Fruit fly (Drosophila melanogaster) whole organism, embryonic: ENCODE data around the gene CG1309.

Experiments
- B-H2 ChIP-seq: fragments of 200-800 bp; sonication (Bioruptor generic); optimal IDR thresholded peaks from 2 replicates; lab custom pipeline; 2018; ENCODE audit warnings: missing biosample characterization, mild to moderate bottlenecking, missing genetic modification characterization
- CG11093 ChIP-seq: fragments of 200-800 bp; sonication (Bioruptor generic); IDR thresholded peaks from 3 replicates; pipeline ENCODE4 v1.3.6; 2022; ENCODE audit warnings: missing biosample characterization, missing genetic modification characterization
- CG11560 ChIP-seq: fragments of 200-800 bp; sonication (Bioruptor generic); IDR thresholded peaks from 3 replicates; pipeline ENCODE4 v1.3.6; 2022; ENCODE audit warnings: missing biosample characterization, missing genetic modification characterization
- CG12236 ChIP-seq: fragments of 200-800 bp; sonication (Bioruptor generic); optimal IDR thresholded peaks from 2 replicates; lab custom pipeline; 2016; ENCODE audit warnings: missing biosample characterization, missing genetic modification characterization
- CG13775 ChIP-seq: fragments of 200-800 bp; sonication (Bioruptor generic); optimal IDR thresholded peaks from 3 replicates; lab custom pipeline; 2017; ENCODE audit warnings: missing biosample characterization, mild to moderate bottlenecking, missing genetic modification characterization
- CG15011 ChIP-seq: fragments of 200-800 bp; sonication (Bioruptor generic); optimal IDR thresholded peaks from 3 replicates; lab custom pipeline; 2018; ENCODE audit warnings: missing biosample characterization, mild to moderate bottlenecking, missing genetic modification characterization
- CG1602 ChIP-seq: fragments of 200-800 bp; sonication (Bioruptor generic); optimal IDR thresholded peaks from 3 replicates; lab custom pipeline; 2016; ENCODE audit warnings: missing biosample characterization, missing genetic modification characterization
- CG1603 ChIP-seq: fragments of 200-800 bp; sonication (Bioruptor generic); optimal IDR thresholded peaks from 2 replicates; lab custom pipeline; 2019; ENCODE audit warnings: missing biosample characterization, mild to moderate bottlenecking, missing genetic modification characterization, moderate library complexity
- CG1832 ChIP-seq: fragments of 200-800 bp; sonication (Bioruptor generic); optimal IDR thresholded peaks from 2 replicates; lab custom pipeline; 2017; ENCODE audit warnings: missing biosample characterization, mild to moderate bottlenecking, missing genetic modification characterization, inconsistent platforms
- CG18476 ChIP-seq: fragments of 200-800 bp; sonication (Bioruptor generic); optimal IDR thresholded peaks from 2 replicates; lab custom pipeline; 2016; ENCODE audit warnings: missing biosample characterization, mild to moderate bottlenecking, missing genetic modification characterization
- CG2889 ChIP-seq: fragments of 200-800 bp; sonication (Bioruptor generic); IDR thresholded peaks from 3 replicates; pipeline ENCODE4 v1.3.6; 2022; ENCODE audit warnings: missing biosample characterization, missing genetic modification characterization
- CG30020 ChIP-seq: fragments of 200-800 bp; optimal IDR thresholded peaks from 2 replicates; lab custom pipeline; 2019; ENCODE audit warnings: missing biosample characterization, mild to moderate bottlenecking, missing genetic modification characterization, moderate library complexity
- CG3726 ChIP-seq: fragments of 200-800 bp; sonication (Bioruptor generic); IDR thresholded peaks from 3 replicates; pipeline ENCODE4, ENCODE4 v1.3.6; 2022; ENCODE audit warnings: missing biosample characterization, missing genetic modification characterization
- CG4328 ChIP-seq: fragments of 200-800 bp; sonication (Bioruptor generic); optimal IDR thresholded peaks from 3 replicates; lab custom pipeline; 2017; ENCODE audit warnings: missing biosample characterization, missing genetic modification reagents, missing genetic modification characterization
- CG6654 ChIP-seq: fragments of 200-800 bp; sonication (Bioruptor generic); optimal IDR thresholded peaks from 2 replicates; lab custom pipeline; 2017; ENCODE audit warnings: missing biosample characterization, mild to moderate bottlenecking, missing genetic modification characterization
- CG6689 ChIP-seq: fragments of 200-800 bp; sonication (Bioruptor generic); IDR thresholded peaks from 2 replicates; pipeline ENCODE4 v1.3.6; 2022; ENCODE audit warnings: missing biosample characterization, missing genetic modification characterization
- CG7786 ChIP-seq: fragments of 200-800 bp; sonication (Bioruptor generic); optimal IDR thresholded peaks from 2 replicates; lab custom pipeline; 2016; ENCODE audit warnings: missing biosample characterization, missing genetic modification characterization
- CG8765 ChIP-seq: fragments of 200-800 bp; sonication (Bioruptor generic); IDR thresholded peaks from 2 replicates; pipeline ENCODE4 v1.3.6; 2022; ENCODE audit warnings: missing biosample characterization, missing genetic modification characterization
- CG9437 ChIP-seq: fragments of 200-800 bp; sonication (Bioruptor generic); optimal IDR thresholded peaks from 2 replicates; lab custom pipeline; 2018; ENCODE audit warnings: missing biosample characterization, mild to moderate bottlenecking, missing genetic modification characterization
- CG9817 ChIP-seq: fragments of 200-800 bp; sonication (Bioruptor generic); optimal IDR thresholded peaks from 2 replicates; lab custom pipeline; 2018; ENCODE audit warnings: missing biosample characterization, mild to moderate bottlenecking, missing genetic modification characterization, moderate library complexity
- CHES-1-like ChIP-seq: fragments of 200-800 bp; sonication (Bioruptor generic); optimal IDR thresholded peaks from 2 replicates; lab custom pipeline; 2016; ENCODE audit warnings: missing biosample characterization, missing genetic modification characterization
- Camta ChIP-seq: fragments of 200-800 bp; sonication (Bioruptor generic); optimal IDR thresholded peaks from 2 replicates; lab custom pipeline; 2016; ENCODE audit warnings: missing biosample characterization, missing genetic modification characterization
- E2f2 ChIP-seq: fragments of 200-800 bp; sonication (Bioruptor generic); IDR thresholded peaks from 2 replicates; pipeline ENCODE4 v1.3.6; 2022; ENCODE audit warnings: missing biosample characterization, missing genetic modification characterization
- Elba2 ChIP-seq: fragments of 200-800 bp; sonication (Bioruptor generic); optimal IDR thresholded peaks from 3 replicates; lab custom pipeline; 2016; ENCODE audit warnings: missing biosample characterization, missing genetic modification characterization
- GATAe ChIP-seq: fragments of 200-800 bp; sonication (Bioruptor generic); conservative IDR thresholded peaks from 2 replicates; pipeline ENCODE4 v1.3.6; 2022; ENCODE audit warnings: missing biosample characterization, missing genetic modification characterization
- Jarid2 ChIP-seq: fragments of 200-800 bp; sonication (Bioruptor generic); optimal IDR thresholded peaks from 3 replicates; lab custom pipeline; 2017; ENCODE audit warnings: mild to moderate bottlenecking, missing biosample characterization, missing genetic modification reagents, missing genetic modification characterization
- NC2β ChIP-seq: fragments of 200-800 bp; sonication (Bioruptor generic); optimal IDR thresholded peaks from 2 replicates; lab custom pipeline; 2016; ENCODE audit warnings: missing biosample characterization, missing genetic modification characterization
- Neu2 ChIP-seq: fragments of 200-800 bp; sonication (Bioruptor generic); optimal IDR thresholded peaks from 3 replicates; lab custom pipeline; 2016; ENCODE audit warnings: missing biosample characterization, missing genetic modification characterization, borderline replicate concordance
- Poxn ChIP-seq: fragments of 200-800 bp; sonication (Bioruptor generic); IDR thresholded peaks from 2 replicates; pipeline ENCODE4 v1.3.6; 2022; ENCODE audit warnings: missing biosample characterization, missing genetic modification characterization
- YL-1 ChIP-seq: fragments of 200-800 bp; sonication (Bioruptor generic); optimal IDR thresholded peaks from 3 replicates; lab custom pipeline; 2017; ENCODE audit warnings: missing biosample characterization, mild to moderate bottlenecking, missing genetic modification characterization
- aop ChIP-seq: fragments of 200-800 bp; sonication (Bioruptor generic); IDR thresholded peaks from 2 replicates; pipeline ENCODE4 v1.3.6; 2022; ENCODE audit warnings: missing biosample characterization, missing genetic modification characterization
- ash1 ChIP-seq: fragments of 200-800 bp; sonication (Bioruptor generic); optimal IDR thresholded peaks from 2 replicates; lab custom pipeline; 2018; ENCODE audit warnings: missing biosample characterization, mild to moderate bottlenecking, missing genetic modification characterization
- bsh ChIP-seq, 2 experiments: fragments of 200-800 bp; sonication (Bioruptor generic); optimal IDR thresholded peaks; 2 replicates each; lab custom pipeline; 2017 to 2018; ENCODE audit warnings: mild to moderate bottlenecking in 2 of 2, missing biosample characterization in 2 of 2, missing genetic modification characterization in 2 of 2, moderate library complexity in 1 of 2
- btn ChIP-seq: fragments of 200-800 bp; sonication (Bioruptor generic); optimal IDR thresholded peaks from 2 replicates; lab custom pipeline; 2016; ENCODE audit warnings: missing biosample characterization, missing genetic modification characterization
- cas ChIP-seq: fragments of 200-800 bp; sonication (Bioruptor generic); IDR thresholded peaks from 2 replicates; pipeline ENCODE4 v1.3.6; 2022; ENCODE audit warnings: missing biosample characterization, missing genetic modification characterization
- caup ChIP-seq: fragments of 200-800 bp; sonication (Bioruptor generic); optimal IDR thresholded peaks from 3 replicates; lab custom pipeline; 2017; ENCODE audit warnings: missing biosample characterization, mild to moderate bottlenecking, missing genetic modification characterization, moderate library complexity; ENCODE audit not compliant: severe bottlenecking
- ewg ChIP-seq: fragments of 200-800 bp; sonication (Bioruptor generic); optimal IDR thresholded peaks from 3 replicates; lab custom pipeline; 2017; ENCODE audit warnings: mild to moderate bottlenecking, missing biosample characterization, missing genetic modification reagents, missing genetic modification characterization
- gro ChIP-seq: fragments of 200-800 bp; sonication (Bioruptor generic); optimal IDR thresholded peaks from 2 replicates; lab custom pipeline; 2016; ENCODE audit warnings: missing biosample characterization, missing genetic modification characterization
- h ChIP-seq: fragments of >200 bp; optimal IDR thresholded peaks from 2 replicates; lab custom pipeline; 2017
- ind ChIP-seq: fragments of 200-800 bp; sonication (Bioruptor generic); optimal IDR thresholded peaks from 3 replicates; lab custom pipeline; 2016; ENCODE audit warnings: missing biosample characterization, missing genetic modification characterization
- lilli ChIP-seq: fragments of 200-800 bp; sonication (Bioruptor generic); optimal IDR thresholded peaks from 3 replicates; lab custom pipeline; 2016; ENCODE audit warnings: missing biosample characterization, missing genetic modification characterization
- pfk ChIP-seq: fragments of 200-800 bp; sonication (Bioruptor generic); optimal IDR thresholded peaks from 2 replicates; lab custom pipeline; 2018; ENCODE audit warnings: missing biosample characterization, mild to moderate bottlenecking, missing genetic modification characterization, moderate library complexity
- pho ChIP-seq: fragments of 200-800 bp; sonication (Bioruptor generic); optimal IDR thresholded peaks from 2 replicates; lab custom pipeline; 2016; ENCODE audit warnings: missing biosample characterization, missing genetic modification characterization
- sug ChIP-seq: fragments of 200-800 bp; optimal IDR thresholded peaks from 2 replicates; lab custom pipeline; 2019; ENCODE audit warnings: missing biosample characterization, mild to moderate bottlenecking, missing genetic modification characterization, moderate library complexity
- tin ChIP-seq: fragments of 200-800 bp; sonication (Bioruptor generic); optimal IDR thresholded peaks from 3 replicates; lab custom pipeline; 2016; ENCODE audit warnings: missing biosample characterization, missing genetic modification characterization
- tup ChIP-seq: fragments of 200-800 bp; sonication (Bioruptor generic); optimal IDR thresholded peaks from 2 replicates; lab custom pipeline; 2016; ENCODE audit warnings: missing biosample characterization, mild to moderate bottlenecking, missing genetic modification characterization, moderate library complexity
- twi ChIP-seq: fragments of 200-800 bp; optimal IDR thresholded peaks from 2 replicates; lab custom pipeline; 2019; ENCODE audit warnings: missing biosample characterization, mild to moderate bottlenecking, missing genetic modification characterization, moderate library complexity
- usp ChIP-seq: fragments of >200 bp; optimal IDR thresholded peaks from 2 replicates; lab custom pipeline; 2017; ENCODE audit warnings: missing biosample characterization, missing genetic modification characterization
- wdn ChIP-seq: fragments of 200-800 bp; sonication (Bioruptor generic); IDR thresholded peaks from 2 replicates; pipeline ENCODE4 v1.3.6; 2022; ENCODE audit warnings: missing biosample characterization, missing genetic modification characterization
- zf30C ChIP-seq: fragments of 200-800 bp; sonication (Bioruptor generic); optimal IDR thresholded peaks from 3 replicates; lab custom pipeline; 2018; ENCODE audit warnings: missing biosample characterization, mild to moderate bottlenecking, missing genetic modification characterization

The CG1309 gene

dm6 chr3L:4228187-4228836, 30.9 kb upstream of the CG1309 start (continued):
- TF ChIP-seq E2f2 (GFP tag; lab: Robert Waterston, UW) (peak; percentile 79), CG3726 (peak; percentile 95), Camta (GFP tag; lab: Kevin White, UChicago) (peak; percentile 93), GATAe (GFP tag; lab: Robert Waterston, UW) (peak; percentile 49; the same call in 1 of the 2 replicates), CG11560 (peak; percentile 80), zf30C (GFP tag; lab: Kevin White, UChicago) (peak; percentile 91), gro (GFP tag; lab: Kevin White, UChicago) (peak; percentile 49), Neu2 (peak; percentile 23), CG11093 (GFP tag; lab: Robert Waterston, UW) (peak; percentile 94), cas (peak; percentile 67; the same call in 1 of the 2 replicates), wdn (GFP tag; lab: Robert Waterston, UW) (peak; percentile 65; the same call in 1 of the 2 replicates), CG9437 (GFP tag; lab: Kevin White, UChicago) (peak; percentile 88), Elba2 (GFP tag; lab: Kevin White, UChicago) (no peak), sug (tag; lab: Kevin White, UChicago) (peak; percentile 90), ash1 (GFP tag; lab: Kevin White, UChicago) (no peak), CG12236 (GFP tag; lab: Kevin White, UChicago) (peak; percentile 87), CG4328 (peak; percentile 94), CG8765 (GFP tag; lab: Robert Waterston, UW) (peak; percentile 76; the same call in 1 of the 2 replicates), Jarid2 (GFP tag; lab: Kevin White, UChicago) (peak; percentile 81), B-H2 (peak; percentile 77), aop (GFP tag; lab: Robert Waterston, UW) (peak; percentile 95), CHES-1-like (peak; percentile 92), btn (GFP tag; lab: Kevin White, UChicago) (peak; percentile 97), ewg (GFP tag; lab: Kevin White, UChicago) (peak; percentile 95), CG1602 (GFP tag; lab: Kevin White, UChicago) (peak; percentile 94), Poxn (peak; percentile 41; the same call in 1 of the 2 replicates), CG9817 (tag; lab: Kevin White, UChicago) (peak; percentile 95), h (lab: Kevin White, UChicago) (no peak), CG6654 (GFP tag; lab: Kevin White, UChicago) (peak; percentile 88), pho (peak; percentile 78), CG1603 (tag; lab: Kevin White, UChicago) (peak; percentile 98), CG1832 (no peak), twi (peak; percentile 94), CG18476 (GFP tag; lab: Kevin White, UChicago) (peak; percentile 90), ind (peak; percentile 93), usp (GFP tag; lab: Kevin White, UChicago) (no peak), bsh (GFP tag; optimal IDR thresholded peaks at IDR 0.05; lab: Kevin White, UChicago) (peak; percentile 95 to 99), tin (GFP tag; lab: Kevin White, UChicago) (peak; percentile 97), CG6689 (GFP tag; lab: Robert Waterston, UW) (peak; percentile 96), NC2β (GFP tag; lab: Kevin White, UChicago) (peak; percentile 93), CG13775 (peak; percentile 92), CG15011 (GFP tag; lab: Kevin White, UChicago) (peak; percentile 84), YL-1 (GFP tag; lab: Kevin White, UChicago) (peak; percentile 83), pfk (GFP tag; lab: Kevin White, UChicago) (peak; percentile 30), lilli (peak; percentile 88), caup (peak; percentile 90), CG30020 (peak; percentile 82), tup (GFP tag; lab: Kevin White, UChicago) (peak; percentile 91), CG2889 (GFP tag; lab: Robert Waterston, UW) (peak; percentile 91), CG7786 (peak; percentile 93)
